Worm (Caenorhabditis elegans): Measurements from ENCODE around the gene T01C8.3.

- TF ChIP-seq nhr-11 (tag; optimal IDR thresholded peaks at IDR 0.05) (no peak), unc-86 (tag; optimal IDR thresholded peaks at IDR 0.05) (no peak), C38D4.7 (GFP tag; optimal IDR thresholded peaks at IDR 0.05) (no peak), unc-55 (GFP tag; optimal IDR thresholded peaks at IDR 0.05) (no peak)
These were observed 1.0 kb upstream of the T01C8.3 start for ce11 chrX:16784038-16784437.

Measured in whole organism, late embryonic.